Worm (Caenorhabditis elegans) whole organism, young adult: ENCODE results near the gene arrd-3.
"Not testable (repeated sequence)": the region's sequence is repeated elsewhere in the genome, so short reads cannot be mapped to it uniquely, and the experiment has no call there.

Source experiments
- B0019.2 ChIP-seq: fragments of 200-800 bp; sonication (Bioruptor generic); conservative IDR thresholded peaks from 2 replicates; pipeline ENCODE4 v1.3.6; 2022; ENCODE audit warnings: missing genetic modification reagents, missing genetic modification characterization, missing compliant biosample characterization
- B0035.1 ChIP-seq: sonication (generic microtip); optimal IDR thresholded peaks from 2 replicates; lab custom pipeline; 2016; ENCODE audit warnings: missing genetic modification characterization, mild to moderate bottlenecking, missing compliant biosample characterization, missing genotype, missing genetic modification reagents
- B0336.3 ChIP-seq: fragments of 200-800 bp; sonication (Bioruptor generic); IDR thresholded peaks from 2 replicates; pipeline ENCODE4 v1.3.6; 2022; ENCODE audit warnings: missing genetic modification characterization, missing compliant biosample characterization
- F23B12.7 ChIP-seq: sonication (generic microtip); optimal IDR thresholded peaks from 2 replicates; lab custom pipeline; 2017; ENCODE audit warnings: missing genetic modification characterization, mild to moderate bottlenecking, missing compliant biosample characterization, antibody characterized with exemption, moderate library complexity; ENCODE audit not compliant: insufficient read depth
- F33H1.4 ChIP-seq: fragments of 200-800 bp; sonication (Bioruptor generic); IDR thresholded peaks from 2 replicates; pipeline ENCODE4 v1.3.6; 2022; ENCODE audit warnings: missing genetic modification reagents, missing genetic modification characterization, missing compliant biosample characterization
- F49E8.2 ChIP-seq: sonication (generic microtip); optimal IDR thresholded peaks from 3 replicates; lab custom pipeline; 2017; ENCODE audit warnings: missing genetic modification characterization, mild to moderate bottlenecking, missing compliant biosample characterization, antibody characterized with exemption, moderate library complexity; ENCODE audit not compliant: insufficient read depth
- F57C9.4 ChIP-seq: sonication (generic microtip); optimal IDR thresholded peaks from 2 replicates; lab custom pipeline; 2017; ENCODE audit warnings: mild to moderate bottlenecking, missing genetic modification characterization, missing compliant biosample characterization
- Y53F4B.3 ChIP-seq: fragments of 200-800 bp; sonication (Bioruptor generic); IDR thresholded peaks from 2 replicates; pipeline ENCODE4 v1.3.6; 2022; ENCODE audit warnings: missing genetic modification reagents, missing genetic modification characterization, missing compliant biosample characterization
- Y56A3A.18 ChIP-seq: fragments of 200-800 bp; sonication (Bioruptor generic); IDR thresholded peaks from 2 replicates; pipeline ENCODE4 v1.3.6; 2022; ENCODE audit warnings: missing genetic modification reagents, missing genetic modification characterization, missing compliant biosample characterization
- Y67H2A.10 ChIP-seq: fragments of 200-800 bp; sonication (Bioruptor generic); conservative IDR thresholded peaks from 2 replicates; pipeline ENCODE4 v1.3.6; 2022; ENCODE audit warnings: missing genetic modification reagents, missing genetic modification characterization, missing compliant biosample characterization
- akir-1 ChIP-seq: fragments of 200-800 bp; sonication (Bioruptor generic); optimal IDR thresholded peaks from 2 replicates; lab custom pipeline; 2018; ENCODE audit warnings: mild to moderate bottlenecking, missing genetic modification characterization, moderate library complexity, missing compliant biosample characterization
- ama-1 ChIP-seq, 3 experiments: fragments of 150-350 bp in 1 of 3; sonication (generic microtip) in 2 of 3; optimal IDR thresholded peaks; 2 replicates each; lab custom pipeline; 2014 to 2018; ENCODE audit warnings: missing biosample characterization in 2 of 3, missing genetic modification characterization in 2 of 3, missing genetic modification reagents in 2 of 3
- athp-1 ChIP-seq: sonication (generic microtip); optimal IDR thresholded peaks from 2 replicates; lab custom pipeline; 2017; ENCODE audit warnings: mild to moderate bottlenecking, missing genetic modification characterization, missing compliant biosample characterization
- bed-1 ChIP-seq: fragments of 200-800 bp; sonication (Bioruptor generic); IDR thresholded peaks from 2 replicates; pipeline ENCODE4 v1.3.6; 2022; ENCODE audit warnings: missing genetic modification reagents, missing genetic modification characterization, missing compliant biosample characterization
- ccch-3 ChIP-seq: fragments of 200-800 bp; sonication (Bioruptor generic); optimal IDR thresholded peaks from 2 replicates; lab custom pipeline; 2018; ENCODE audit warnings: mild to moderate bottlenecking, missing genetic modification characterization, missing compliant biosample characterization
- cebp-2 ChIP-seq: fragments of 200-800 bp; sonication (Bioruptor generic); IDR thresholded peaks from 2 replicates; pipeline ENCODE4 v1.3.6; 2022; ENCODE audit warnings: missing genetic modification characterization, missing compliant biosample characterization
- ceh-27 ChIP-seq: fragments of 200-800 bp; sonication (Bioruptor generic); optimal IDR thresholded peaks from 2 replicates; lab custom pipeline; 2018; ENCODE audit warnings: mild to moderate bottlenecking, missing genetic modification characterization, moderate library complexity, missing compliant biosample characterization
- chd-7 ChIP-seq: sonication (generic microtip); optimal IDR thresholded peaks from 2 replicates; lab custom pipeline; 2016; ENCODE audit warnings: mild to moderate bottlenecking, missing genetic modification characterization, moderate library complexity, missing compliant biosample characterization
- dox-1 ChIP-seq: fragments of 200-800 bp; sonication (Bioruptor generic); IDR thresholded peaks from 2 replicates; pipeline ENCODE4 v1.3.6; 2022; ENCODE audit warnings: missing genetic modification reagents, missing genetic modification characterization, missing compliant biosample characterization
- egl-18 ChIP-seq: fragments of 200-800 bp; sonication (Bioruptor generic); IDR thresholded peaks from 2 replicates; pipeline ENCODE4 v1.3.6; 2022; ENCODE audit warnings: missing genetic modification reagents, missing genetic modification characterization, missing compliant biosample characterization
- fkh-3 ChIP-seq: sonication (generic microtip); optimal IDR thresholded peaks from 2 replicates; lab custom pipeline; 2016; ENCODE audit warnings: mild to moderate bottlenecking, missing genetic modification characterization, missing compliant biosample characterization
- hlh-12 ChIP-seq: sonication (generic microtip); optimal IDR thresholded peaks from 2 replicates; lab custom pipeline; 2016; ENCODE audit warnings: missing genetic modification characterization, missing compliant biosample characterization
- hmg-1.2 ChIP-seq: fragments of 200-800 bp; sonication (Bioruptor generic); IDR thresholded peaks from 2 replicates; pipeline ENCODE4 v1.3.6; 2022; ENCODE audit warnings: missing genetic modification reagents, missing genetic modification characterization, missing compliant biosample characterization
- hrde-1 ChIP-seq: sonication (generic microtip); optimal IDR thresholded peaks from 2 replicates; lab custom pipeline; 2016; ENCODE audit warnings: missing genetic modification characterization, mild to moderate bottlenecking, missing compliant biosample characterization, moderate library complexity, missing genotype, missing genetic modification reagents, borderline replicate concordance
- hsf-1 ChIP-seq: fragments of 200-800 bp; sonication (Bioruptor generic); IDR thresholded peaks from 2 replicates; pipeline ENCODE4 v1.3.6; 2022; ENCODE audit warnings: missing genetic modification reagents, missing genetic modification characterization, missing compliant biosample characterization
- let-526 ChIP-seq: fragments of 200-800 bp; sonication (Bioruptor generic); IDR thresholded peaks from 2 replicates; pipeline ENCODE4 v1.3.6; 2022; ENCODE audit warnings: missing genetic modification reagents, missing genetic modification characterization, missing compliant biosample characterization
- lin-35 ChIP-seq, 3 experiments: fragments of 150-350 bp in 2 of 3; sonication (generic microtip) in 1 of 3; optimal IDR thresholded peaks; 2 replicates each; lab custom pipeline; 2014 to 2018; ENCODE audit warnings: missing biosample characterization in 3 of 3, missing genetic modification characterization in 3 of 3, missing genetic modification reagents in 3 of 3
- lin-40 ChIP-seq: sonication (generic microtip); optimal IDR thresholded peaks from 2 replicates; lab custom pipeline; 2016; ENCODE audit warnings: missing genetic modification characterization, mild to moderate bottlenecking, missing compliant biosample characterization, missing genotype, missing genetic modification reagents
- lir-1 ChIP-seq: fragments of 200-800 bp; sonication (Bioruptor generic); conservative IDR thresholded peaks from 2 replicates; pipeline ENCODE4 v1.3.6; 2022; ENCODE audit warnings: missing genetic modification reagents, missing genetic modification characterization, missing compliant biosample characterization
- madf-3 ChIP-seq: fragments of 200-800 bp; sonication (Bioruptor generic); IDR thresholded peaks from 2 replicates; pipeline ENCODE4 v1.3.6; 2022; ENCODE audit warnings: missing genetic modification reagents, missing genetic modification characterization, missing compliant biosample characterization
- madf-8 ChIP-seq: fragments of 200-800 bp; sonication (Bioruptor generic); conservative IDR thresholded peaks from 2 replicates; pipeline ENCODE4 v1.3.6; 2022; ENCODE audit warnings: missing genetic modification reagents, missing genetic modification characterization, missing compliant biosample characterization
- nhr-179 ChIP-seq: sonication (generic microtip); optimal IDR thresholded peaks from 2 replicates; lab custom pipeline; 2016; ENCODE audit warnings: mild to moderate bottlenecking, missing genetic modification characterization, missing compliant biosample characterization
- nhr-27 ChIP-seq: fragments of 200-800 bp; sonication (Bioruptor generic); optimal IDR thresholded peaks from 2 replicates; lab custom pipeline; 2018; ENCODE audit warnings: mild to moderate bottlenecking, missing genetic modification characterization, moderate library complexity, missing compliant biosample characterization
- rcor-1 ChIP-seq: fragments of 200-800 bp; sonication (Bioruptor generic); IDR thresholded peaks from 2 replicates; pipeline ENCODE4 v1.3.6; 2022; ENCODE audit warnings: missing genetic modification reagents, missing genetic modification characterization, missing compliant biosample characterization
- snpc-1.3 ChIP-seq: sonication (generic microtip); optimal IDR thresholded peaks from 2 replicates; lab custom pipeline; 2017; ENCODE audit warnings: missing genetic modification characterization, mild to moderate bottlenecking, missing compliant biosample characterization, antibody characterized with exemption, moderate library complexity, missing genotype, missing genetic modification reagents; ENCODE audit not compliant: insufficient read depth
- snpc-3.4 ChIP-seq: sonication (generic microtip); optimal IDR thresholded peaks from 2 replicates; lab custom pipeline; 2017; ENCODE audit warnings: missing genetic modification characterization, mild to moderate bottlenecking, missing compliant biosample characterization, antibody characterized with exemption, moderate library complexity, missing genotype, missing genetic modification reagents
- tbx-9 ChIP-seq: sonication (generic microtip); optimal IDR thresholded peaks from 2 replicates; lab custom pipeline; 2016; ENCODE audit warnings: borderline replicate concordance, missing genetic modification characterization, inconsistent platforms, missing compliant biosample characterization
- unc-130 ChIP-seq: sonication (generic microtip); optimal IDR thresholded peaks from 2 replicates; lab custom pipeline; 2016; ENCODE audit warnings: missing genetic modification reagents, missing genetic modification characterization, missing compliant biosample characterization
- unc-62 ChIP-seq: fragments of 150-350 bp; optimal IDR thresholded peaks from 2 replicates; lab custom pipeline; 2014; ENCODE audit warnings: missing biosample characterization, missing genetic modification reagents, missing genetic modification characterization
- ztf-22 ChIP-seq: fragments of 200-800 bp; sonication (Bioruptor generic); optimal IDR thresholded peaks from 2 replicates; lab custom pipeline; 2018; ENCODE audit warnings: mild to moderate bottlenecking, missing genetic modification characterization, moderate library complexity, missing compliant biosample characterization
- ztf-25 ChIP-seq: fragments of 200-800 bp; sonication (Bioruptor generic); IDR thresholded peaks from 2 replicates; pipeline ENCODE4 v1.3.6; 2022; ENCODE audit warnings: missing genetic modification reagents, missing genetic modification characterization, missing compliant biosample characterization
- ztf-28 ChIP-seq: fragments of 200-800 bp; sonication (Bioruptor generic); IDR thresholded peaks from 2 replicates; pipeline ENCODE4 v1.3.6; 2022; ENCODE audit warnings: missing genetic modification reagents, missing genetic modification characterization, missing compliant biosample characterization
- ztf-3 ChIP-seq: fragments of 200-800 bp; sonication (Bioruptor generic); optimal IDR thresholded peaks from 2 replicates; lab custom pipeline; 2018; ENCODE audit warnings: mild to moderate bottlenecking, missing genetic modification characterization, missing compliant biosample characterization

The arrd-3 gene

DNA sequence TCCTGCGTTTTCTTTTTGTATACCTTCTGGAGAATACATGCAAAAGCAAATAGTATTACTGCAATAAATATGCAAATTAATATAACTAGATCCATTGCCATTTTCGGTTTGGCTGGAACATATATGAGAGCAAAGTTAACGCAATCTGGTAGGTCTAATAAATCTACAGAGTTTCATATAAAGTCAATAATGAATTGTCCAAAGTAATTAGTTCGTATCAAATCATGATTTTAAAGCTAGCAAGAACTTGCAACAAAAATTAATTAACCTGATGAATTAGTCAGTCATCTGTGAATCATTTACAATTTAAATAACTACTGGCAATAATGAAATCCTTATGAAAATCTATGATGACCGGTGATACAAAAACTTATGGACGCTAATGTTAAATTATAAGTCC lies 33.0 kb downstream of the arrd-3 start, which contains the start of gene R09D1.13:
Gene R09D1.13, minus strand, starts transcription at position 101 of the 400 bp plus-strand sequence.
- TF ChIP-seq let-526 (no peak), rcor-1 (GFP tag; lab: Robert Waterston, UW) (no peak), ztf-25 (GFP tag; lab: Robert Waterston, UW) (no peak), snpc-3.4 (tag; lab: Kevin White, UChicago) (no peak), hsf-1 (no peak), Y53F4B.3 (GFP tag; lab: Robert Waterston, UW) (no peak), cebp-2 (GFP tag; lab: Robert Waterston, UW) (no peak), hmg-1.2 (no peak), unc-62 (GFP tag; lab: Kevin White, UChicago) (no peak), fkh-3 (tag; lab: Kevin White, UChicago) (no peak), F33H1.4 (GFP tag; lab: Robert Waterston, UW) (no peak), lin-35 (GFP tag; optimal IDR thresholded peaks at IDR 0.05; lab: Kevin White, UChicago) (no peak), dox-1 (GFP tag; lab: Robert Waterston, UW) (no peak)

DNA sequence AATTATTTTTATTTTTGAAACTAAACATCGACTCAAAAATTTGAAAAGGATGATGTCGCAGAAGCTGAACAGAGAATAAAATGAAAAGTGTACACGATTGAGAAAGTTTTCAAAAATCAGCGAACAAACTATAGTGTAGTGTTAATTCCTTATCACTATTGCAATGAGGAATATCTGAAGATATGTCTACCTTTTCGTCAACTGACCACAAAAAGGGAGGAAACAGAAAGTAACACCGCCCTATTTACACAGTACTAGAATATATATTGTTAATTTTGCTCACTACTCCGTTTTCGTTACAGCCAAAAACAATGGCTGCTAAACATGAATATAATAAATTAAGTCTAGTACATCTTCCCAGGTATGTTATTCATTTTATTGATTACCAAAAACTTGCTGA lies 35.6 kb downstream of the arrd-3 start, which contains the start of gene chil-18:
Gene chil-18, plus strand, starts transcription at position 301 of the 400 bp plus-strand sequence.
- TF ChIP-seq let-526 (no peak), ztf-22 (GFP tag; lab: Kevin White, UChicago) (no peak), unc-62 (GFP tag; lab: Kevin White, UChicago) (no peak), F49E8.2 (no peak), ztf-3 (no peak), F23B12.7 (tag; lab: Kevin White, UChicago) (no peak), nhr-179 (tag; lab: Kevin White, UChicago) (no peak), nhr-27 (tag; lab: Kevin White, UChicago) (no peak), egl-18 (GFP tag; lab: Robert Waterston, UW) (no peak), ztf-28 (GFP tag; lab: Robert Waterston, UW) (no peak), ama-1 (optimal IDR thresholded peaks at IDR 0.05; lab: Kevin White, UChicago) (no peak), ama-1 (GFP tag; optimal IDR thresholded peaks at IDR 0.05; lab: Kevin White, UChicago) (no peak), F57C9.4 (tag; lab: Kevin White, UChicago) (no peak), tbx-9 (tag; lab: Kevin White, UChicago) (no peak), lir-1 (GFP tag; lab: Robert Waterston, UW) (no peak), ceh-27 (GFP tag; lab: Kevin White, UChicago) (no peak), akir-1 (no peak), B0019.2 (GFP tag; lab: Robert Waterston, UW) (no peak)

DNA sequence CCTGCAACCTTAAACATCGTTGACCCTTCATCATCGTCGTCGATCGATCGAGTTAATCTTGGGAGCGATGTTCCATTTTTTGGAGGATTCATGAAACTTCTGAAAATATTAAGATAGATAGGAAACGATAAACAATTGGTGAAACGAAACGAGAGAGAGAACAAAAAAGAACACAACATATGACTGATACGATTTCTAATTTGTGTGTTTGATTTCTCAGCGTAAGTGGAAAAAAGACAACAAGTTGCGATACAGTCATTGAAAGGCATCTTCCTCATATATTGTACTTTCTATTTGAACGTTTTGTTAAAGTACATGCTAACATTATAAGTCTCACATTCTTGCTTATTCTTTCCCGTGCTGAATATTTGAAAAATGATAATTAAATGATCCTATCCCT lies 39.8 kb downstream of the arrd-3 start, which contains the start of gene R09D1.12:
Gene R09D1.12, minus strand, starts transcription at position 101 of the 400 bp plus-strand sequence.
- not testable (repeated sequence) for TF ChIP-seq bed-1 (GFP tag; lab: Robert Waterston, UW); hrde-1 (tag; lab: Kevin White, UChicago); madf-3 (GFP tag; lab: Robert Waterston, UW)

DNA sequence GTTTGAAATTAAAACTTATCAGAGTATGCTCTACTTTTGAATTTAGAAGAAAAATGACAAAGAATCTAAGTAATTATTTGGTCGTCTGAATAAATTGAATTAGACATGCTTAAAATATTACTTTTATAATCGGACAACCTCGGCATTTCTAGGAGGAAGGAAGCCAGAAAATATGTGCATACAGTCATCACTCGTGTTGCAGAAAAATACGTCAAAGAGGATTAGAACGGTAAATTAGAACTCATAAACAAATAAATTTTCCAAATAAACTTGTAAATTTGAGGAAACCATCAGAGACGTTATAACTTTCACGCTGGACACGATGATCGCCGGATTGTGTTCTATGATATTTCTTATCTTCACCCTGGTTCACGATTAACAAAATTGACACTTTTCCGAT lies 41.9 kb downstream of the arrd-3 start, which contains the start of gene chil-19:
Gene chil-19, minus strand, starts transcription at position 101 of the 400 bp plus-strand sequence.
- TF ChIP-seq ccch-3 (GFP tag; lab: Kevin White, UChicago) (no peak), athp-1 (no peak), B0336.3 (GFP tag; lab: Robert Waterston, UW) (no peak), snpc-1.3 (tag; lab: Kevin White, UChicago) (no peak), B0035.1 (tag; lab: Kevin White, UChicago) (no peak), Y56A3A.18 (GFP tag; lab: Robert Waterston, UW) (no peak), madf-8 (GFP tag; lab: Robert Waterston, UW) (no peak), hlh-12 (tag; lab: Kevin White, UChicago) (no peak), chd-7 (tag; lab: Kevin White, UChicago) (no peak), Y67H2A.10 (GFP tag; lab: Robert Waterston, UW) (no peak), lin-40 (tag; lab: Kevin White, UChicago) (no peak), unc-130 (GFP tag; lab: Kevin White, UChicago) (no peak), F33H1.4 (GFP tag; lab: Robert Waterston, UW) (no peak), ztf-28 (GFP tag; lab: Robert Waterston, UW) (no peak), cebp-2 (GFP tag; lab: Robert Waterston, UW) (no peak), let-526 (no peak), snpc-3.4 (tag; lab: Kevin White, UChicago) (no peak)
